Fruit fly (Drosophila melanogaster): Measurements from ENCODE around the gene CG9801.

- TF ChIP-seq CTCF (optimal IDR thresholded peaks at IDR 0.05) (no peak), CG8478 (optimal IDR thresholded peaks at IDR 0.05) (no peak)
These were observed 33.2 kb upstream of the CG9801 start, which contains the start of gene CG33189 for dm6 chr3R:8780689-8781088.
